Fruit fly (Drosophila melanogaster) S2 (cell line): Measurements from ENCODE around the gene ct.
A peak's percentile ranks its signal among the peaks of the same experiment; 100 is the strongest.

Experiments used
- CG8478 ChIP-seq: fragments of >200 bp; optimal IDR thresholded peaks from 2 replicates; lab custom pipeline; 2018
- CTCF ChIP-seq, 2 experiments: fragments of >200 bp; optimal IDR thresholded peaks; 2 replicates each; lab custom pipeline; 2018

The ct gene

dm6 chrX:7607991-7608605 is at the start of gene ct:
Gene ct, plus strand, starts transcription at chrX:7608428.
- TF ChIP-seq CG8478 (lab: Kevin White, UChicago): no peak
- no peak for TF ChIP-seq CTCF (optimal IDR thresholded peaks at IDR 0.05; lab: Kevin White, UChicago)

DNA sequence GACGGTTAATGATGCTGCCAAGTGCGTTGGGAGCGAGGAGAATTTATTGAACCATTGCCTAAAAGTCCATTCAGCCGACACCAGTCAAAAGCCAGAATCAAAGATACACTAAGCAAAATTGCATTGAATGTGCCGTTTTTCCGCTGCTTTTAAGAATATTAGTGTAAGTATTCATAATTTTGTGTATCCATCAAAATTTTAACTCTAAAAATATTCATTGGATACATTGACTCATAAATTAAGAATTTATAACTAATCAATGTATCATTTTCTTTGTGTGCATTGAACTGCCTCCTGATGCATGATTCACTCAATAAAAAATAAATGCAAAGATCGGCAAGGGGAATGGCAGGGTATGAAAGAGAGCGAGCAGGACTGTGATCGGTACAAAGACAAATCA is 49.6 kb upstream of the ct start:
- TF ChIP-seq CTCF (optimal IDR thresholded peaks at IDR 0.05; lab: Kevin White, UChicago) (no peak), CG8478 (lab: Kevin White, UChicago) (no peak)

DNA sequence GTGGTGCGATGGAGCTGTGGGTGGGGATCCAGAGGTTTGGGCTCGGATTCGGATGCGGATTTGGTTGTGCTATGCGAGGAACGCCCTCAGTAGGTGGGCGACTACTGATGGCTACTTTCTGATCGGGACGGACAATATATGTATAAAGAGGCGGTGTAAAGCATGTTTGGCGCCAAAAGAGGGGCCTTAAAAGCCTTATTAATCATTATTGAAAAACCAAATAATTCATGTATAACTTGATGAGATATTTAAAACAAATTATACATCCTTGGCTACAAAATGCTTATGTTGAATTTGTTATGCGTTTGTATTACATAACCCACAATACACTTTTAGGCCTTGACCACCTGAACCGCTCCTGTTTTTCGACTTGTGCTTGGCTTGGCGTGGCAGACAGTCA is 48.3 kb upstream of the ct start:
- TF ChIP-seq CG8478 (lab: Kevin White, UChicago) (no peak), CTCF (optimal IDR thresholded peaks at IDR 0.05; lab: Kevin White, UChicago) (no peak)

- TF ChIP-seq CG8478 (lab: Kevin White, UChicago): no peak
- TF ChIP-seq CTCF (optimal IDR thresholded peaks at IDR 0.05; lab: Kevin White, UChicago): no peak
Measured at dm6 chrX:7560720-7561119, 47.5 kb upstream of the ct start.

dm6 chrX:7562622-7563021 is 45.6 kb upstream of the ct start:
- TF ChIP-seq CG8478 (lab: Kevin White, UChicago) (no peak), CTCF (optimal IDR thresholded peaks at IDR 0.05; lab: Kevin White, UChicago) (no peak)

DNA sequence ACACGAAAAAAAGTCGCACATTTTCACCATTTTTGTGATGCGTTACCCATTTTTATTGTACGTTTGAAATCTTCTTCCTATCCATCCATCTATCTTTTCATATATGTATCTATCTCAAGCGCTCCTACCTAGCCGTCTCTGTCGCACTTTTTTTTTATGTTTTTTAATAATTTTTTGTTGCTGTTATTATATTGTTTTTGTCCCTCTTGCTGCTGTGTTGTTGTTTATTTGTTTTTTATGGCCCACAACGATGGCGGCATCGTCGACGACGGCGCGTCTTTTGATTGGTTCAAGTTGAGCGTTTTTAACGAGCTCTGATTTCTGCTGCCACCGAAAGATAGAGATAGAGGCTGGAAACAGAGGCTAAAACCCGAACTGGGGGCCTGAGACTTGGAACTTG is 39.9 kb upstream of the ct start:
- TF ChIP-seq CG8478 (lab: Kevin White, UChicago): no peak
- no peak for TF ChIP-seq CTCF (optimal IDR thresholded peaks at IDR 0.05; lab: Kevin White, UChicago)

dm6 chrX:7569708-7570107 is 38.5 kb upstream of the ct start:
- TF ChIP-seq CG8478 (lab: Kevin White, UChicago) (no peak), CTCF (optimal IDR thresholded peaks at IDR 0.05; lab: Kevin White, UChicago) (no peak)

dm6 chrX:7571200-7571599 is 37.0 kb upstream of the ct start:
- TF ChIP-seq CG8478 (lab: Kevin White, UChicago): no peak
- TF ChIP-seq CTCF (optimal IDR thresholded peaks at IDR 0.05; lab: Kevin White, UChicago): no peak

DNA sequence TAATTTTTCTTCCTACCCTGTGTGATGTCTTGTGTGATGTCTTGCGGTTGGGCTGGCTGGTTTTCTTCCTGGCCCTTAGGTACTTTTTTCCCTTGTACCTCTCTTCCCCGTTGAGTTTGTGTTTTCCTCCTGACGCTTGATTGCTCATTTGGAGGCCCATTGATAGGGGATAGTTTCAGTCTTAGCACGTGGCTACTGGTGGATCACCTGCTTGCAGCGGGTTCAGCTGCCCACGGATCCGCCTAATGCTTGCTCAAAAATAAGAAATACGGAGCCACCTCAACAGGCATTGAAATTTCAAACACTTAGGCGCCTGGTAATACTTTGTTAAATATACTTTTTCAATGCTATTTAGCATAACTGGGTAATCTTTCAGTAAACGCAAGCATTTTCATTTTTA is 34.2 kb upstream of the ct start, which contains the start of gene CG11369:
TSS of gene CG11369 (plus strand) at position 301 of the 400 bp plus-strand sequence.
- TF ChIP-seq CTCF (optimal IDR thresholded peaks at IDR 0.05; lab: Kevin White, UChicago) (no peak), CG8478 (lab: Kevin White, UChicago) (no peak)

DNA sequence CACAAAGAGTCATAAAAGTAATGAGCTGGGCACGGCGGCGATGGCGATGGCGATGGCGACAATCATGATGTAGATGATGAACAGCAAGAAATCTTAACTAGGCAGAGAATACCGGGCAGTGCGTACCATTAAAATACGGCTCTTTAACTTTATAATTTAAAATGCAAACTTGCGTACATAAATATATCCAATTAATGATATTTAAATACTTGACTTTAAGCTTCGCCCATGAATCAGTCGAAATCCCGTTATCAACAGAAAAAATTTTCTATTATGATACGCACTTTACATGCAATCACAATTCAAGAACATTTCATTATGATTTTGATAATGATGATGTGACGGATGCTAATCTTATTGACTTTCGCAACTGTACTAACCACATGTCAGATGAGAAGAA is 29.2 kb upstream of the ct start:
- no peak for TF ChIP-seq CTCF (optimal IDR thresholded peaks at IDR 0.05; lab: Kevin White, UChicago)
- TF ChIP-seq CG8478 (lab: Kevin White, UChicago): no peak

dm6 chrX:7579810-7580209 is 28.4 kb upstream of the ct start:
- TF ChIP-seq CG8478 (lab: Kevin White, UChicago) (no peak), CTCF (optimal IDR thresholded peaks at IDR 0.05; lab: Kevin White, UChicago) (no peak)

- peak; percentile 75 to 78 for TF ChIP-seq CTCF (optimal IDR thresholded peaks at IDR 0.05; lab: Kevin White, UChicago)
- TF ChIP-seq CG8478 (lab: Kevin White, UChicago): no peak
Measured at dm6 chrX:7581165-7581786, 27.0 kb upstream of the ct start.

dm6 chrX:7586031-7586430 is 22.2 kb upstream of the ct start, which contains the start of gene CG12689:
Gene CG12689, minus strand, starts transcription at chrX:7586131.
- TF ChIP-seq CG8478 (lab: Kevin White, UChicago): no peak
- TF ChIP-seq CTCF (optimal IDR thresholded peaks at IDR 0.05; lab: Kevin White, UChicago): no peak

- TF ChIP-seq CG8478 (lab: Kevin White, UChicago): no peak
- TF ChIP-seq CTCF (optimal IDR thresholded peaks at IDR 0.05; lab: Kevin White, UChicago): peak; percentile 81
Measured at dm6 chrX:7593051-7593450, 15.2 kb upstream of the ct start.

DNA sequence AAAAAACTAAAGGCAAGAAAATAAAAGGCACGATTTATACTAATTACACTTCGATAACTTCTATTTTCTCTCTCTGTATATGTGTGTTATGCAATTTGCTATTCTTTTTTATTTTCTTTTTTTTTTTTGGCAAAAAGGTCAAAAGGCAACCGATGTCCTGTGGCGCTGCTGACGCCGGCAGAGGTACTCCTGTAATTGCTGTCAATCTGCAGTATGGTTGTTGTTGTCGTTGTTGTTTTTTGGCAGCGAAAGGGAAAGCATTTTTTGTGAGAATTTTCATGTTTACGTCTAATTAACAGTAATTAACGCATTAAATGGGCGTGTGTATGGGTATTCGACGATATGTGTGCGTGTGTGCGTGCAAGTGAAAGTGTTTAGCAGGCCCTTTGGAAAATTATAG is 4.6 kb upstream of the ct start:
- no peak for TF ChIP-seq CG8478 (lab: Kevin White, UChicago)
- TF ChIP-seq CTCF (optimal IDR thresholded peaks at IDR 0.05; lab: Kevin White, UChicago): no peak

DNA sequence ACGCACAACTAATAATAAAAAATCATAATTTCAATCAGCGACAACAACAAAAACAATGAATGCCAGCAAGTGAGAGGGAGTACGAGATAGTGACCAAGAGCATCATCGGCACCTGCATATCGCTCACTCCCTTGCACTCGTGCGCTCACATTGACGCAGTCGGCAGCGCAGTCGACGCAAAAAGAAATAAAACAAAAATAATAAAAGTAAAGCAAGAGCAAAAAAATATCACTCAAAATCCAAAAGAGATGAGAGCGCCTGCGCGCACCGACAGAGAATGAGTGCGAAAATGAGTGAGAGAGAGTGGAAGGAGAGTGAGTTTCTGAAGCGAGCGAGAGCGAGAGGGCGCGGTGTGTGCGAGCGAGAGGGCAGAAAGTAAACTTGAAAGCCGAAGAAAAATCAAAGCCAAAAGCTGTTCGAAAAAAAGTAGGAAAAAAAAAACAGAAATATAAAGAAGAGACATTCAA is 3.7 kb upstream of the ct start:
- TF ChIP-seq CTCF (optimal IDR thresholded peaks at IDR 0.05; lab: Kevin White, UChicago) (no peak), CG8478 (lab: Kevin White, UChicago) (no peak)
